Fruit fly (Drosophila melanogaster) whole organism, embryonic: Measurements from ENCODE around the gene Tctp.

ENCODE experiments used
- Adf1 ChIP-seq: fragments of 200-800 bp; sonication (Bioruptor generic); IDR thresholded peaks from 2 replicates; pipeline ENCODE4 v1.3.6; 2022; ENCODE audit warnings: missing biosample characterization, missing genetic modification characterization
- Bdp1 ChIP-seq: fragments of 200-800 bp; sonication (Bioruptor generic); optimal IDR thresholded peaks from 3 replicates; lab custom pipeline; 2016; ENCODE audit warnings: missing biosample characterization, missing genetic modification characterization
- Blimp-1 ChIP-seq: fragments of 200-800 bp; sonication (Bioruptor generic); optimal IDR thresholded peaks from 3 replicates; lab custom pipeline; 2018; ENCODE audit warnings: missing biosample characterization, missing genetic modification characterization, mild to moderate bottlenecking, moderate library complexity, missing genetic modification reagents
- CG10321 ChIP-seq: fragments of 200-800 bp; sonication (Bioruptor generic); IDR thresholded peaks from 2 replicates; pipeline ENCODE4 v1.3.6; 2022; ENCODE audit warnings: missing biosample characterization, missing genetic modification characterization
- CG10979 ChIP-seq: fragments of 200-800 bp; sonication (Bioruptor generic); optimal IDR thresholded peaks from 2 replicates; lab custom pipeline; 2018; ENCODE audit warnings: missing biosample characterization, mild to moderate bottlenecking, missing genetic modification characterization, moderate library complexity
- CG11560 ChIP-seq: fragments of 200-800 bp; sonication (Bioruptor generic); IDR thresholded peaks from 3 replicates; pipeline ENCODE4 v1.3.6; 2022; ENCODE audit warnings: missing biosample characterization, missing genetic modification characterization
- CG12071 ChIP-seq: fragments of 200-800 bp; sonication (Bioruptor generic); optimal IDR thresholded peaks from 3 replicates; lab custom pipeline; 2018; ENCODE audit warnings: missing biosample characterization, mild to moderate bottlenecking, missing genetic modification characterization
- CG12299 ChIP-seq: fragments of 200-800 bp; sonication (Bioruptor generic); optimal IDR thresholded peaks from 2 replicates; lab custom pipeline; 2018; ENCODE audit warnings: missing biosample characterization, mild to moderate bottlenecking, missing genetic modification characterization
- CG12391 ChIP-seq: fragments of 200-800 bp; sonication (Bioruptor generic); optimal IDR thresholded peaks from 3 replicates; lab custom pipeline; 2018; ENCODE audit warnings: missing biosample characterization, mild to moderate bottlenecking, missing genetic modification characterization, moderate library complexity
- CG12744 ChIP-seq: fragments of 200-800 bp; sonication (Bioruptor generic); optimal IDR thresholded peaks from 2 replicates; lab custom pipeline; 2016; ENCODE audit warnings: missing biosample characterization, missing genetic modification characterization
- CG15696 ChIP-seq: fragments of 200-800 bp; sonication (Bioruptor generic); optimal IDR thresholded peaks from 2 replicates; lab custom pipeline; 2019; ENCODE audit warnings: missing biosample characterization, mild to moderate bottlenecking, missing genetic modification characterization, moderate library complexity
- CG2120 ChIP-seq: fragments of 200-800 bp; sonication (Bioruptor generic); optimal IDR thresholded peaks from 3 replicates; lab custom pipeline; 2016; ENCODE audit warnings: missing biosample characterization, missing genetic modification characterization
- CG31224 ChIP-seq: fragments of 200-800 bp; sonication (Bioruptor generic); IDR thresholded peaks from 2 replicates; pipeline ENCODE4 v1.3.6; 2022; ENCODE audit warnings: missing biosample characterization, missing genetic modification characterization
- CG34422 ChIP-seq: fragments of 200-800 bp; sonication (Bioruptor generic); IDR thresholded peaks from 3 replicates; pipeline ENCODE4 v1.3.6; 2022; ENCODE audit warnings: missing biosample characterization, missing genetic modification characterization
- CG3726 ChIP-seq: fragments of 200-800 bp; sonication (Bioruptor generic); IDR thresholded peaks from 3 replicates; pipeline ENCODE4, ENCODE4 v1.3.6; 2022; ENCODE audit warnings: missing biosample characterization, missing genetic modification characterization
- CG42726 ChIP-seq: fragments of 200-800 bp; sonication (Bioruptor generic); IDR thresholded peaks from 2 replicates; pipeline ENCODE4 v1.3.6; 2022; ENCODE audit warnings: missing biosample characterization, missing genetic modification characterization; ENCODE audit not compliant: partially characterized antibody
- CG4707 ChIP-seq: fragments of 200-800 bp; sonication (Bioruptor generic); optimal IDR thresholded peaks from 2 replicates; lab custom pipeline; 2018; ENCODE audit warnings: missing biosample characterization, mild to moderate bottlenecking, missing genetic modification characterization, moderate library complexity
- CG7271 ChIP-seq: fragments of 200-800 bp; sonication (Bioruptor generic); optimal IDR thresholded peaks from 2 replicates; lab custom pipeline; 2018; ENCODE audit warnings: missing biosample characterization, mild to moderate bottlenecking, missing genetic modification characterization, moderate library complexity
- CG7357 ChIP-seq: fragments of 200-800 bp; sonication (Bioruptor generic); IDR thresholded peaks from 3 replicates; pipeline ENCODE4 v1.3.6; 2022; ENCODE audit warnings: missing biosample characterization, missing genetic modification characterization
- CG7372 ChIP-seq: fragments of 200-800 bp; sonication (Bioruptor generic); IDR thresholded peaks from 2 replicates; pipeline ENCODE4 v1.3.6; 2022; ENCODE audit warnings: missing biosample characterization, missing genetic modification characterization
- CG9727 ChIP-seq: fragments of 200-800 bp; sonication (Bioruptor generic); optimal IDR thresholded peaks from 3 replicates; lab custom pipeline; 2017; ENCODE audit warnings: missing biosample characterization, mild to moderate bottlenecking, missing genetic modification characterization
- CoRest ChIP-seq: fragments of 200-800 bp; sonication (Bioruptor generic); optimal IDR thresholded peaks from 3 replicates; lab custom pipeline; 2018; ENCODE audit warnings: missing biosample characterization, mild to moderate bottlenecking, missing genetic modification characterization, moderate library complexity
- Dip3 ChIP-seq: fragments of 200-800 bp; sonication (Bioruptor generic); optimal IDR thresholded peaks from 3 replicates; lab custom pipeline; 2016; ENCODE audit warnings: missing biosample characterization, missing genetic modification characterization
- Drgx ChIP-seq: fragments of 200-800 bp; sonication (Bioruptor generic); IDR thresholded peaks from 2 replicates; pipeline ENCODE4 v1.3.6; 2022; ENCODE audit warnings: missing biosample characterization, missing genetic modification characterization
- HLH54F ChIP-seq: fragments of 200-800 bp; sonication (Bioruptor generic); optimal IDR thresholded peaks from 3 replicates; lab custom pipeline; 2016; ENCODE audit warnings: missing biosample characterization, missing genetic modification characterization
- Kr ChIP-seq: fragments of 200-800 bp; sonication (Bioruptor generic); optimal IDR thresholded peaks from 2 replicates; lab custom pipeline; 2017; ENCODE audit warnings: missing biosample characterization, mild to moderate bottlenecking, missing genetic modification characterization
- MESR4 ChIP-seq: fragments of 200-800 bp; sonication (Bioruptor generic); optimal IDR thresholded peaks from 2 replicates; lab custom pipeline; 2018; ENCODE audit warnings: missing biosample characterization, mild to moderate bottlenecking, missing genetic modification characterization, moderate library complexity
- Nf-YB ChIP-seq: fragments of 200-800 bp; sonication (Bioruptor generic); optimal IDR thresholded peaks from 3 replicates; lab custom pipeline; 2019; ENCODE audit warnings: missing biosample characterization, mild to moderate bottlenecking, missing genetic modification characterization, moderate library complexity
- Opbp ChIP-seq: fragments of 200-800 bp; sonication (Bioruptor generic); IDR thresholded peaks from 3 replicates; pipeline ENCODE4 v1.3.6; 2022; ENCODE audit warnings: missing biosample characterization, missing genetic modification characterization; ENCODE audit not compliant: partially characterized antibody
- PHDP ChIP-seq: fragments of 200-800 bp; sonication (Bioruptor generic); optimal IDR thresholded peaks from 3 replicates; lab custom pipeline; 2018; ENCODE audit warnings: missing biosample characterization, mild to moderate bottlenecking, missing genetic modification characterization, moderate library complexity
- Ptx1 ChIP-seq: fragments of 200-800 bp; sonication (Bioruptor generic); IDR thresholded peaks from 2 replicates; pipeline ENCODE4 v1.3.6; 2022; ENCODE audit warnings: missing biosample characterization, missing genetic modification characterization
- Taf1 ChIP-seq: fragments of 200-800 bp; sonication (Bioruptor generic); IDR thresholded peaks from 2 replicates; pipeline ENCODE4 v1.3.6; 2022; ENCODE audit warnings: missing biosample characterization, missing genetic modification characterization
- Vsx1 ChIP-seq: fragments of 200-800 bp; sonication (Bioruptor generic); optimal IDR thresholded peaks from 2 replicates; lab custom pipeline; 2017; ENCODE audit warnings: missing biosample characterization, mild to moderate bottlenecking, missing genetic modification characterization, missing genetic modification reagents
- al ChIP-seq: fragments of 200-800 bp; sonication (Bioruptor generic); IDR thresholded peaks from 2 replicates; pipeline ENCODE4 v1.3.6; 2022; ENCODE audit warnings: missing biosample characterization, missing genetic modification characterization
- crol ChIP-seq: fragments of 200-800 bp; sonication (Bioruptor generic); IDR thresholded peaks from 2 replicates; pipeline ENCODE4 v1.3.6; 2022; ENCODE audit warnings: missing biosample characterization, missing genetic modification characterization
- fd3F ChIP-seq: fragments of 200-800 bp; sonication (Bioruptor generic); optimal IDR thresholded peaks from 2 replicates; lab custom pipeline; 2018; ENCODE audit warnings: missing biosample characterization, mild to moderate bottlenecking, missing genetic modification characterization, moderate library complexity
- insv ChIP-seq, 2 experiments: fragments of 200-800 bp; sonication (Bioruptor generic); optimal IDR thresholded peaks; 3 replicates each; lab custom pipeline; 2016 to 2018; ENCODE audit warnings: missing biosample characterization in 2 of 2, missing genetic modification characterization in 2 of 2
- lilli ChIP-seq: fragments of 200-800 bp; sonication (Bioruptor generic); optimal IDR thresholded peaks from 3 replicates; lab custom pipeline; 2016; ENCODE audit warnings: missing biosample characterization, missing genetic modification characterization
- onecut ChIP-seq: fragments of 200-800 bp; sonication (Bioruptor generic); IDR thresholded peaks from 2 replicates; pipeline ENCODE4 v1.3.6; 2022; ENCODE audit warnings: missing biosample characterization, missing genetic modification characterization
- pfk ChIP-seq: fragments of 200-800 bp; sonication (Bioruptor generic); optimal IDR thresholded peaks from 2 replicates; lab custom pipeline; 2018; ENCODE audit warnings: missing biosample characterization, mild to moderate bottlenecking, missing genetic modification characterization, moderate library complexity
- pros ChIP-seq: fragments of 200-800 bp; sonication (Bioruptor generic); optimal IDR thresholded peaks from 3 replicates; lab custom pipeline; 2019; ENCODE audit warnings: missing biosample characterization, mild to moderate bottlenecking, missing genetic modification characterization, moderate library complexity
- sim ChIP-seq: fragments of 200-800 bp; sonication (Bioruptor generic); IDR thresholded peaks from 2 replicates; pipeline ENCODE4 v1.3.6; 2022; ENCODE audit warnings: missing biosample characterization, missing genetic modification characterization
- ssp ChIP-seq: fragments of 200-800 bp; sonication (Bioruptor generic); IDR thresholded peaks from 2 replicates; pipeline ENCODE4 v1.3.6; 2022; ENCODE audit warnings: missing biosample characterization, missing genetic modification characterization
- tap ChIP-seq: fragments of 200-800 bp; optimal IDR thresholded peaks from 3 replicates; lab custom pipeline; 2019; ENCODE audit warnings: missing biosample characterization, mild to moderate bottlenecking, missing genetic modification characterization, moderate library complexity
- tll ChIP-seq, 2 experiments: fragments of 200-800 bp in 1 of 2; fragments of >200 bp in 1 of 2; sonication (Bioruptor generic) in 1 of 2; optimal IDR thresholded peaks; 2 replicates each; lab custom pipeline; 2017 to 2019; ENCODE audit warnings: missing biosample characterization in 2 of 2, missing genetic modification characterization in 2 of 2, mild to moderate bottlenecking in 1 of 2, moderate library complexity in 1 of 2
- usp ChIP-seq: fragments of >200 bp; optimal IDR thresholded peaks from 2 replicates; lab custom pipeline; 2017; ENCODE audit warnings: missing biosample characterization, missing genetic modification characterization
- vnd ChIP-seq: fragments of 200-800 bp; sonication (Bioruptor generic); IDR thresholded peaks from 3 replicates; pipeline ENCODE4 v1.3.6; 2022; ENCODE audit warnings: missing biosample characterization, missing genetic modification characterization; ENCODE audit not compliant: partially characterized antibody
- wek ChIP-seq: fragments of 200-800 bp; sonication (Bioruptor generic); optimal IDR thresholded peaks from 3 replicates; lab custom pipeline; 2018; ENCODE audit warnings: missing biosample characterization, mild to moderate bottlenecking, missing genetic modification characterization, moderate library complexity

The Tctp gene

DNA sequence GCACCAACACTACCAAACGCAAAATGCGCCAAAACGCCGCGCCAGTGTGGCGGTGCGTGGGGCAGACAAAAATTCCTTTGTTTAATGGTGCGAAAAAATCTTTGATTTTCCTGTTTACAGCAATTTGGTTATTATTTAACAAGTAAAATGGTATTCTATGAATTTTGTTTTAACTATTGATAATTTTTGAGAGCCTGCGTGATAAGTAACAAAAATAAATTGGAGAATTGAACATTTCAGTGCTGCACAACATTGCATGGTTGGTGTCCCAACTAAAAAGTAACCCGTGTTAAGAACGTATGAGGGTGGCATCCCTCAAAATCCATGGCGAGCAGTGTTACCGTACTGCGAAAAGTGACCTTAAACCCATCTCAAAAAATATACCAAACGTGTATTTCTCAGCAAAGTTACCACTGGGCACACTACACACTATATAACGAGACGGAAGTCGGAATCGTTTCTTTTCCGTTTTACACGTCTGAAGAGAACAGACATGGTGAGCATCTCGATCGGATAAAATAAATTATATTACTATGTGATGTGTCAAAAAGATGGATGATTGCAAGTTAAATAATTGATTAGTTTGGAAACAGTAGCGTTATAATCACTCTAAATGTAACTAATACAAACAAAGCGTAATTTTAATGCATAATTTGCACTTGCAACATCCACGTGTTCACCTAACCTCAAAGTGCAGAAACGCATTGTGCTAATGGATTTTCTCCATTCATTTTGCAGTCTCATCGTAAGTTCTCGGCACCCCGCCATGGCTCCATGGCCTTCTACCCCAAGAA, 11.6 kb downstream of the Tctp start, which contains the start of the genes CG6693 and RpL3 (continued):
- no peak for TF ChIP-seq vnd (GFP tag; lab: Robert Waterston, UW)
- TF ChIP-seq CG9727 (GFP tag; lab: Kevin White, UChicago) = peak; percentile 77
- TF ChIP-seq Opbp (GFP tag; lab: Robert Waterston, UW) = 0 out of 3 replicates have a peak, but pooled peaks have one; percentile 33
- peak; percentile 89 for TF ChIP-seq CG12071 (GFP tag; lab: Kevin White, UChicago)
- TF ChIP-seq CG4707 (GFP tag; lab: Kevin White, UChicago) = peak; percentile 90
- no peak for TF ChIP-seq tll (GFP tag; optimal IDR thresholded peaks at IDR 0.05; lab: Kevin White, UChicago)
- TF ChIP-seq sim (GFP tag; lab: Robert Waterston, UW) = no peak
- peak; percentile 29; the same call in 1 of the 2 replicates for TF ChIP-seq al (GFP tag; lab: Robert Waterston, UW)
- TF ChIP-seq Vsx1 (GFP tag; lab: Kevin White, UChicago) = peak; percentile 77
- peak; percentile 91 for TF ChIP-seq CG34422
- peak; percentile 98 for TF ChIP-seq MESR4 (GFP tag; lab: Kevin White, UChicago)
- TF ChIP-seq pros (GFP tag; lab: Kevin White, UChicago) = peak; percentile 53
- TF ChIP-seq CG12299 = peak; percentile 83
- TF ChIP-seq Drgx (GFP tag; lab: Robert Waterston, UW) = peak; percentile 47; the same call in 1 of the 2 replicates
- peak; percentile 44 for TF ChIP-seq CoRest (tag; lab: Kevin White, UChicago)
- peak; percentile 53 for TF ChIP-seq fd3F (GFP tag; lab: Kevin White, UChicago)
- peak; percentile 84 for TF ChIP-seq onecut (GFP tag; lab: Robert Waterston, UW)
- TF ChIP-seq CG31224 (GFP tag; lab: Robert Waterston, UW) = peak; percentile 55
- no peak; the same call in 2 of the 3 replicates for TF ChIP-seq CG11560 (tag; lab: Robert Waterston, UW)
- TF ChIP-seq crol (GFP tag; lab: Robert Waterston, UW) = no peak; the same call in 1 of the 2 replicates
- no peak for TF ChIP-seq usp (GFP tag; lab: Kevin White, UChicago)
- TF ChIP-seq Taf1 (GFP tag; lab: Robert Waterston, UW) = peak; percentile 37
- no peak for TF ChIP-seq Kr (GFP tag; lab: Kevin White, UChicago)
- TF ChIP-seq CG7357 (GFP tag; lab: Robert Waterston, UW) = 0 out of 3 replicates have a peak, but pooled peaks have one; percentile 24
- peak; percentile 53; the same call in 1 of the 2 replicates for TF ChIP-seq Adf1 (GFP tag; lab: Robert Waterston, UW)
- peak; percentile 55 for TF ChIP-seq CG2120
- TF ChIP-seq CG7372 = no peak
- peak; percentile 53 for TF ChIP-seq HLH54F (GFP tag; lab: Kevin White, UChicago)
- peak; percentile 54; the same call in 1 of the 2 replicates for TF ChIP-seq CG10321 (GFP tag; lab: Robert Waterston, UW)
- peak; percentile 50 for TF ChIP-seq Bdp1 (GFP tag; lab: Kevin White, UChicago)
- peak; percentile 86 for TF ChIP-seq PHDP
- TF ChIP-seq CG42726 (GFP tag; lab: Robert Waterston, UW) = peak; percentile 77; the same call in 1 of the 2 replicates
- peak; percentile 44 for TF ChIP-seq Dip3 (GFP tag; lab: Kevin White, UChicago)
- TF ChIP-seq Nf-YB = peak; percentile 56
- peak; percentile 56 for TF ChIP-seq ssp (GFP tag; lab: Robert Waterston, UW)
- TF ChIP-seq CG12391 (tag; lab: Kevin White, UChicago) = peak; percentile 72
- TF ChIP-seq Blimp-1 (GFP tag; lab: Kevin White, UChicago) = peak; percentile 44
- TF ChIP-seq lilli (GFP tag; lab: Kevin White, UChicago) = peak; percentile 90
- TF ChIP-seq wek (GFP tag; lab: Kevin White, UChicago) = peak; percentile 88
- peak; percentile 42 for TF ChIP-seq CG15696 (tag; lab: Kevin White, UChicago)
- no peak for TF ChIP-seq CG3726 (GFP tag; lab: Robert Waterston, UW)
- peak; percentile 38 for TF ChIP-seq CG12744 (GFP tag; lab: Kevin White, UChicago)
- peak; percentile 76 for TF ChIP-seq pfk
- peak; percentile 82 for TF ChIP-seq CG7271
- peak; percentile 64 for TF ChIP-seq CG10979 (tag; lab: Kevin White, UChicago)
- peak in 1 of 2 experiments; percentile 67 for TF ChIP-seq insv (GFP tag; optimal IDR thresholded peaks at IDR 0.05; lab: Kevin White, UChicago)
- peak; percentile 84 for TF ChIP-seq tap
- TF ChIP-seq Ptx1 (GFP tag; lab: Robert Waterston, UW) = peak; percentile 43; the same call in 1 of the 2 replicates
